Fruit fly (Drosophila melanogaster) S2 (cell line): ENCODE measurements around the gene Spt20.
A peak's percentile ranks its signal among the peaks of the same experiment; 100 is the strongest.

ENCODE experiments used
- CG8478 ChIP-seq: fragments of >200 bp; optimal IDR thresholded peaks from 2 replicates; lab custom pipeline; 2018
- CTCF ChIP-seq, 2 experiments: fragments of >200 bp; optimal IDR thresholded peaks; 2 replicates each; lab custom pipeline; 2018

- TF ChIP-seq CG8478 (no peak), CTCF (optimal IDR thresholded peaks at IDR 0.05; lab: Kevin White, UChicago) (peak; percentile 29 to 49)
Measured at dm6 chr3L:13502484-13503109, at the start of gene Spt20.
